Worm (Caenorhabditis elegans) whole organism, midembryonic: Measurements from ENCODE around the gene R02F2.6.

Source experiments
- T22C8.4 ChIP-seq: fragments of 200-800 bp; sonication (Bioruptor generic); IDR thresholded peaks from 2 replicates; pipeline ENCODE4 v1.3.6; 2022; ENCODE audit warnings: missing genetic modification characterization, missing compliant biosample characterization
- flt-1 ChIP-seq: fragments of 200-800 bp; sonication (Bioruptor generic); IDR thresholded peaks from 2 replicates; pipeline ENCODE4 v1.3.6; 2022; ENCODE audit warnings: missing genetic modification characterization, missing compliant biosample characterization

- no peak for TF ChIP-seq T22C8.4
- no peak for TF ChIP-seq flt-1 (GFP tag; lab: Robert Waterston, UW)
Observed at ce11 chrIII:5506023-5506597, 27.4 kb upstream of the R02F2.6 start.
